Worm (Caenorhabditis elegans) whole organism, L3 larva: ENCODE data around the gene srx-10.

Source experiments
- eor-1 ChIP-seq, 2 experiments: fragments of 150-350 bp; optimal IDR thresholded peaks; 2 replicates each; lab custom pipeline; 2014 to 2018; ENCODE audit warnings: missing biosample characterization in 2 of 2, missing genetic modification characterization in 2 of 2
- lin-39 ChIP-seq: fragments of 150-350 bp; optimal IDR thresholded peaks from 2 replicates; lab custom pipeline; 2018; ENCODE audit warnings: missing biosample characterization, missing genetic modification reagents, missing genetic modification characterization
- mml-1 ChIP-seq: fragments of 150-350 bp; sonication (generic microtip); optimal IDR thresholded peaks from 3 replicates; lab custom pipeline; 2014; ENCODE audit warnings: missing biosample characterization, missing genetic modification characterization
- nhr-12 ChIP-seq: fragments of 150-350 bp; optimal IDR thresholded peaks from 2 replicates; lab custom pipeline; 2014; ENCODE audit warnings: missing biosample characterization, missing genetic modification characterization
- snpc-4 ChIP-seq: fragments of 150-350 bp; optimal IDR thresholded peaks from 2 replicates; lab custom pipeline; 2014; ENCODE audit warnings: missing biosample characterization, missing genetic modification characterization
- unc-39 ChIP-seq: sonication (generic microtip); optimal IDR thresholded peaks from 4 replicates; lab custom pipeline; 2017; ENCODE audit warnings: missing biosample characterization, missing genetic modification characterization

ce11 chrV:13926398-13926797, 19.9 kb downstream of the srx-10 start, which contains the start of gene srxa-12:
- TF ChIP-seq lin-39 (no peak), unc-39 (tag; lab: Kevin White, UChicago) (no peak), mml-1 (tag; lab: Kevin White, UChicago) (no peak), eor-1 (tag; optimal IDR thresholded peaks at IDR 0.05; lab: Kevin White, UChicago) (no peak), snpc-4 (tag; lab: Kevin White, UChicago) (no peak), nhr-12 (tag; lab: Kevin White, UChicago) (no peak)
